Fruit fly (Drosophila melanogaster): Measurements from ENCODE around the gene CG32485.
A peak's percentile ranks its signal among the peaks of the same experiment; 100 is the strongest.

CG32485 gene

DNA sequence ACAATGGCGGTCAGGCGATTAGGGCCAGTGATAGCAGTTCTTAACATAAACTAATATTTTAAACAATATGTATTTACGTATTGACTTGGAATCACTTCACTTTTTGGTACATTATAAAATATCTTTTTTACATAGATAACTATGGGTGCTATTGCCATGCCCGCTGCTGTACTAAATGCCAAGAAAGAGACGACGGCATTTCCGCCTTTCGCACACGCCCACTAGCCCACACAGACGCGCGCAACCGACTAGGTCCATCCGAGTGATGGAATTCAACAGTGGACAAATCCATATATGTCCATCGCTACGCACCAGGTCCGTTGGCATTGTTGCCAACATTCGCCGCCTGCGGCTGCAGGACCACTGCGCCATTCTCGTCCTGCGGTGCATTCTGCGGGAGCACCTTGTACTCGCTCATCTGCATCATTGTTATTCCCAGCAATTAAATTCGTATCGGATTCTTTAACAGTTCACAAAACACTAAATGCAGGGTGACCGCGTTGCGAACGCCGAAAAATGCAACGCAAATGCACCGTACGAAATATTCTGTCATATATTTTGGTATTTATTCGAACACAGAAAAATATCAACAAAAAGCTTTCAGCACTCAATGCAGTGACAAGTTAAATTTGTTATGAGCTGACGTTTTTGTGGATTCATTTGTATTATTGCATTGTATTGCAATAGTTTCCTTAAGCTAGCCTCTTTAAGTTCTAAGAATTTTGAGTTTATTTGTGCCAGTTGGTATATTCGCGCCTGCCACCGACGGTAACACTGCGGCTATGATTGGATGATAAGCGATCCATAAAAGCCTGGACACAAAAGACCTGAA is 3.6 kb upstream of the CG32485 start, which contains the start of the genes scramb2 and Sk2 (continued):
- TF ChIP-seq dysf (GFP tag; IDR thresholded peaks at IDR 0.05), result peak; percentile 96
- no peak for TF ChIP-seq amos (GFP tag; IDR thresholded peaks at IDR 0.05; ENCODE audit: partially characterized antibody)
- no peak for TF ChIP-seq prd (optimal IDR thresholded peaks at IDR 0.05)
- TF ChIP-seq prd (GFP tag; IDR thresholded peaks at IDR 0.05), result peak; percentile 97
- TF ChIP-seq CG11093 (GFP tag; IDR thresholded peaks at IDR 0.05), result peak; percentile 90
- peak; percentile 80 for TF ChIP-seq MBD-R2 (GFP tag; IDR thresholded peaks at IDR 0.05)
- peak; percentile 89 for TF ChIP-seq CG10147 (GFP tag; optimal IDR thresholded peaks at IDR 0.05)
- peak; percentile 95 for TF ChIP-seq CG4424 (GFP tag; optimal IDR thresholded peaks at IDR 0.05)
- peak; percentile 88 for TF ChIP-seq CG15601 (tag; optimal IDR thresholded peaks at IDR 0.05)
- TF ChIP-seq CG16813 (GFP tag; IDR thresholded peaks at IDR 0.05; ENCODE audit: partially characterized antibody), result no peak
- TF ChIP-seq lola (GFP tag; optimal IDR thresholded peaks at IDR 0.05), result peak in 1 of 3 experiments; percentile 87
- peak; percentile 95 for TF ChIP-seq sqz (GFP tag; optimal IDR thresholded peaks at IDR 0.05)
- peak; percentile 92 for TF ChIP-seq CG6765 (GFP tag; optimal IDR thresholded peaks at IDR 0.05)
- TF ChIP-seq Chrac-16 (GFP tag; optimal IDR thresholded peaks at IDR 0.05), result peak; percentile 92
- TF ChIP-seq grau (tag; optimal IDR thresholded peaks at IDR 0.05), result peak; percentile 93
- no peak for TF ChIP-seq usp (GFP tag; optimal IDR thresholded peaks at IDR 0.05)
- TF ChIP-seq CG1529 (GFP tag; optimal IDR thresholded peaks at IDR 0.05), result peak; percentile 93
- TF ChIP-seq CG31224 (GFP tag; IDR thresholded peaks at IDR 0.05), result peak; percentile 86
- TF ChIP-seq kah (GFP tag; optimal IDR thresholded peaks at IDR 0.05), result peak; percentile 95
- TF ChIP-seq kni (GFP tag; optimal IDR thresholded peaks at IDR 0.05), result peak; percentile 72
- peak; percentile 83 for TF ChIP-seq CG7987 (GFP tag; optimal IDR thresholded peaks at IDR 0.05)
- peak; percentile 99 for TF ChIP-seq sens (GFP tag)
- no peak for TF ChIP-seq Hr39 (optimal IDR thresholded peaks at IDR 0.05)
- TF ChIP-seq ham (GFP tag; IDR thresholded peaks at IDR 0.05), result peak; percentile 77
- TF ChIP-seq CG5245 (GFP tag; optimal IDR thresholded peaks at IDR 0.05), result peak; percentile 94
- TF ChIP-seq nmo (GFP tag; optimal IDR thresholded peaks at IDR 0.05), result peak; percentile 94
- peak; percentile 68 for TF ChIP-seq da (GFP tag; optimal IDR thresholded peaks at IDR 0.05)
- TF ChIP-seq stc (GFP tag; IDR thresholded peaks at IDR 0.05), result peak; percentile 94
- peak; percentile 76 for TF ChIP-seq Hmx (GFP tag; optimal IDR thresholded peaks at IDR 0.05)
- TF ChIP-seq CG1602 (GFP tag; optimal IDR thresholded peaks at IDR 0.05), result peak; percentile 89
- peak; percentile 85 for TF ChIP-seq CG10431 (GFP tag; optimal IDR thresholded peaks at IDR 0.05)
- peak; percentile 92 for TF ChIP-seq Aef1 (GFP tag; IDR thresholded peaks at IDR 0.05)
- peak; percentile 92 for TF ChIP-seq mirr (GFP tag; optimal IDR thresholded peaks at IDR 0.05)
- peak; percentile 79 for TF ChIP-seq Mes4 (GFP tag; optimal IDR thresholded peaks at IDR 0.05)
- TF ChIP-seq Opbp (GFP tag; IDR thresholded peaks at IDR 0.05; ENCODE audit: partially characterized antibody), result no peak
- peak; percentile 95 for TF ChIP-seq ranshi (GFP tag; IDR thresholded peaks at IDR 0.05)
- peak; percentile 83 for TF ChIP-seq CG1647 (GFP tag; optimal IDR thresholded peaks at IDR 0.05)
- peak; percentile 84 for TF ChIP-seq Nf-YB (GFP tag; optimal IDR thresholded peaks at IDR 0.05)
- TF ChIP-seq Hey (tag; optimal IDR thresholded peaks at IDR 0.05), result peak; percentile 73
- no peak for TF ChIP-seq HLH4C (GFP tag; IDR thresholded peaks at IDR 0.05; ENCODE audit: partially characterized antibody)
- TF ChIP-seq Doc3 (GFP tag; IDR thresholded peaks at IDR 0.05; ENCODE audit: partially characterized antibody), result no peak
- TF ChIP-seq CG4820 (GFP tag; optimal IDR thresholded peaks at IDR 0.05), result peak; percentile 90
- TF ChIP-seq run (tag; optimal IDR thresholded peaks at IDR 0.05), result peak; percentile 90
- peak; percentile 92 for TF ChIP-seq Taf1 (GFP tag; IDR thresholded peaks at IDR 0.05)
- TF ChIP-seq Ets97D (GFP tag; optimal IDR thresholded peaks at IDR 0.05), result peak; percentile 60
- peak; percentile 91 for TF ChIP-seq ken (GFP tag; IDR thresholded peaks at IDR 0.05)
- peak; percentile 98 for TF ChIP-seq vvl (GFP tag; IDR thresholded peaks at IDR 0.05)
- peak; percentile 93 for TF ChIP-seq nerfin-1 (tag; optimal IDR thresholded peaks at IDR 0.05)
- peak; percentile 95 for TF ChIP-seq zfh1 (GFP tag; IDR thresholded peaks at IDR 0.05)
- TF ChIP-seq chinmo (GFP tag; IDR thresholded peaks at IDR 0.05; ENCODE audit: partially characterized antibody), result no peak

Measured in whole organism, embryonic.